Fruit fly (Drosophila melanogaster) whole organism: ENCODE results near the gene CG13001.

Experiments used
- CG8478 ChIP-seq: fragments of >200 bp; optimal IDR thresholded peaks from 2 replicates; lab custom pipeline; 2018; ENCODE audit warnings: inconsistent platforms
- Dll ChIP-seq: fragments of >200 bp; optimal IDR thresholded peaks from 2 replicates; lab custom pipeline; 2017
- EcR ChIP-seq, 2 experiments: fragments of >200 bp; optimal IDR thresholded peaks; 2 replicates each; lab custom pipeline; 2017; ENCODE audit warnings: missing biosample characterization in 2 of 2, missing genetic modification characterization in 2 of 2, missing genetic modification reagents in 2 of 2
- pan ChIP-seq: fragments of >200 bp; optimal IDR thresholded peaks from 2 replicates; lab custom pipeline; 2017
- psq ChIP-seq: fragments of >200 bp; optimal IDR thresholded peaks from 2 replicates; lab custom pipeline; 2017
- usp ChIP-seq: fragments of >200 bp; optimal IDR thresholded peaks from 2 replicates; lab custom pipeline; 2017; ENCODE audit warnings: missing biosample characterization, missing genetic modification characterization, mixed read lengths

Gene CG13001

dm6 chrX:16917462-16917861 lies 25.2 kb downstream of the CG13001 start:
- no peak for TF ChIP-seq EcR (GFP tag; optimal IDR thresholded peaks at IDR 0.05; lab: Kevin White, UChicago)

dm6 chrX:16912965-16913755 lies 29.5 kb downstream of the CG13001 start, which contains the start of gene CG4928:
Gene CG4928, plus strand, starts transcription at chrX:16913180.
- TF ChIP-seq CG8478 (lab: Kevin White, UChicago) (no peak), EcR (GFP tag; optimal IDR thresholded peaks at IDR 0.05; lab: Kevin White, UChicago) (no peak), Dll (no peak), psq (no peak), usp (GFP tag; lab: Kevin White, UChicago) (no peak), pan (no peak)

DNA sequence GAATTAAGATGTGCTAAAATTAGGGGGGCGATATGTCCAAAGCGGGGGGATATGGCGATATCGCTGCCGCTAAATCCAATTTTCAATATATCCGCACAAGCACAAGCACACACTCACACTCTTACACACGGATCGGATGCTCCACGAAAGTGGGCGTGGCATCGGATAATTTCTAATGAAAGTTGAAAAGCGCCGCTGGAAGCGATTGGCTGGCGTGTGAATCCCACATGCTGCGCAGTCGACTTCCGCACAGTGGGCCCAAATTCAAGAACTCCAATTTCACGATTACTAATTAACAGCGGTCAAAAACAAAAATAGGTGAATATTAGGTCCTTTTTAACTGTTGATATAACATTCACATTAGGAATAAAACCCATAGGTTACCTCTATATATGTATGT lies 30.7 kb downstream of the CG13001 start:
- no peak for TF ChIP-seq Dll
- TF ChIP-seq pan, result no peak
- no peak for TF ChIP-seq usp (GFP tag; lab: Kevin White, UChicago)
- no peak for TF ChIP-seq psq
- no peak for TF ChIP-seq CG8478 (lab: Kevin White, UChicago)
- TF ChIP-seq EcR (GFP tag; optimal IDR thresholded peaks at IDR 0.05; lab: Kevin White, UChicago), result no peak

DNA sequence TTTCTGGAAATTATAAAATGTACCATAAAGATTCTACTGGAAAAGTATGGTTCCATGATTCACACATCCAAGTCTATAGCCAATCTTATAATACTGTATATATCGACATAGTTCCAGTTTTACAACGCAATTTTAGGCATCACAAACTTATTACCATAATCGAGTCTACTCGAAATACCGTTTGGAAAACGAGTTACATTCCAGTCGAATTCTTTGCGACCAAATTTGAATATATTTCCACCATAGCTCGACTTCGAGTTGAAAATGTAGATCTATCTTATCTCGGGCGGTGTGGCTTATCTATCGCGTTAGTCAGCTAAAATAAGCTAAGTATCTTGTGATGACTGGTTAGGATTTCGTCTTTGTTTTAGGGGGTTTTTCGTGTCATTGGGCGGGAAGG lies 32.8 kb downstream of the CG13001 start:
- TF ChIP-seq usp (GFP tag; lab: Kevin White, UChicago), result no peak
- TF ChIP-seq pan, result no peak
- no peak for TF ChIP-seq CG8478 (lab: Kevin White, UChicago)
- TF ChIP-seq psq, result no peak
- no peak for TF ChIP-seq EcR (GFP tag; optimal IDR thresholded peaks at IDR 0.05; lab: Kevin White, UChicago)
- no peak for TF ChIP-seq Dll

DNA sequence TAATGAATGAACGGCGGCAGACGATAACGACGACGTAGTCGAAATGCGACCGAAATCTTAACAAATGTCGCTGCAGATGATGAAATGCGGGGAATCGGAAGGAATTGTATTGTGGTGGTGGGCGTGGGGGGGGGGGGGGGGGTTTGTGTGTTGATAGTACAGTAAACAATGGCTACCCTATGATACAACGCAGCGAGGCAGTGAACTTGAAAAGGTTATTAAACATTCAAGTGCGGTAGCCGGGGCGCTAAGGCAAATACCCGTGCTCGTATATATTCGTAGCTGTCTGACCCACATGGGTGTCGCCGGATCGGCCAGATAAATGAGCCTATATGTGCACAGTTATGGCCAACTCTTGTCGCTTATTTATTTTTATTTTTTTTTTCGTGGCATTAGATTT lies 33.4 kb downstream of the CG13001 start:
- TF ChIP-seq EcR (GFP tag; optimal IDR thresholded peaks at IDR 0.05; lab: Kevin White, UChicago), result no peak
- no peak for TF ChIP-seq psq
- TF ChIP-seq Dll, result no peak
- TF ChIP-seq pan, result no peak
- no peak for TF ChIP-seq CG8478 (lab: Kevin White, UChicago)
- TF ChIP-seq usp (GFP tag; lab: Kevin White, UChicago), result no peak

- TF ChIP-seq CG8478 (lab: Kevin White, UChicago) (no peak), Dll (no peak), usp (GFP tag; lab: Kevin White, UChicago) (no peak), psq (no peak), pan (no peak), EcR (GFP tag; optimal IDR thresholded peaks at IDR 0.05; lab: Kevin White, UChicago) (no peak)
Observed at dm6 chrX:16907675-16908074, 35.0 kb downstream of the CG13001 start.

- no peak for TF ChIP-seq EcR (GFP tag; optimal IDR thresholded peaks at IDR 0.05; lab: Kevin White, UChicago)
- TF ChIP-seq usp (GFP tag; lab: Kevin White, UChicago), result no peak
- no peak for TF ChIP-seq pan
- TF ChIP-seq CG8478 (lab: Kevin White, UChicago), result no peak
- no peak for TF ChIP-seq psq
- no peak for TF ChIP-seq Dll
Observed at dm6 chrX:16907009-16907408, 35.7 kb downstream of the CG13001 start.

DNA sequence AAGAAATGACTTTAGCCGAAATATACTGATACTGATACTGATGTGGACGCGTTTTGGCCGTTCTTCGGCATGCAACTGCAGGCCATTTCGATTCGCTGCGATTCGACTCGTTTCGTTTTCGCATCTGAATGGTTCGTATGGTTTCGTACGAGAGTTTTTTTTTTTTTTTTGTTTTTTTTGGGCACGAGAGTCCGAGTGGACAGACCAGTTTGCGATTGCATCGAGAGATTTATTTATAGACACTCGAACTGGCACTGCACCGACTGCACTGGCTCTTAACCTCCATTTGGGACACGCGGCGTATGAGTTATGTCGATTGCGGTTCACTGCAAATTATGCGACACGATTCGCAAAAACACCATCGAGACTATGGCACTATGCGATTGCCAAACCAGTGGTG lies 36.6 kb downstream of the CG13001 start:
- TF ChIP-seq usp (GFP tag; lab: Kevin White, UChicago) (no peak), psq (no peak), pan (no peak), Dll (no peak)

- TF ChIP-seq pan (no peak), Dll (no peak), EcR (GFP tag; optimal IDR thresholded peaks at IDR 0.05; lab: Kevin White, UChicago) (no peak), CG8478 (lab: Kevin White, UChicago) (no peak), psq (no peak)
Observed at dm6 chrX:16902435-16902834, 40.2 kb downstream of the CG13001 start.

dm6 chrX:16900283-16900682 lies 42.4 kb downstream of the CG13001 start:
- TF ChIP-seq pan (no peak), CG8478 (lab: Kevin White, UChicago) (no peak), Dll (no peak), usp (GFP tag; lab: Kevin White, UChicago) (no peak), EcR (GFP tag; optimal IDR thresholded peaks at IDR 0.05; lab: Kevin White, UChicago) (no peak), psq (no peak)

- TF ChIP-seq Dll (no peak), pan (no peak), CG8478 (lab: Kevin White, UChicago) (no peak), usp (GFP tag; lab: Kevin White, UChicago) (no peak), EcR (GFP tag; optimal IDR thresholded peaks at IDR 0.05; lab: Kevin White, UChicago) (no peak), psq (no peak)
Observed at dm6 chrX:16897087-16897486, 45.6 kb downstream of the CG13001 start, which contains the start of gene CG33252. Gene CG33252, minus strand, starts transcription at chrX:16897187.

DNA sequence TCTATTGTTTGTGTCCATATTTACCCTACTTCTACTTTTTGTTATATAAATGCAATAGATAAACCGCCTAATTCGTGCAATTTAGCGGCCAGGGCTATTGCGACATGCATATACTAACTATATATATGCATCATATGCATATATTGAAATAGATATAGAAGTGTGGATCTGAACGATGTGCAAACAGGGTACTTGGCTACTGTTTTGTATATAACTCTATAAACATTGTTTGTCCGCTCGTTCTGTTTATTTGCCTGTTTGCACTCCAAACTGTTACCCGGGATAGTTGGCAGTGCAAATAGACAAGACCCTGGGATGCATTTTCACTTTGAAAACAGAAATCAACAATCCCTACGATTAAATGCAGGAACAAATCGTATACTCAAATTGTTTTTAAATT lies 49.6 kb downstream of the CG13001 start:
- no peak for TF ChIP-seq pan
- no peak for TF ChIP-seq CG8478 (lab: Kevin White, UChicago)
